Worm (Caenorhabditis elegans): Measurements from ENCODE around the gene lgmn-1.

lgmn-1 gene

ce11 chrV:12551638-12552478 lies 39.0 kb downstream of the lgmn-1 start (continued):
- TF ChIP-seq dpl-1 (GFP tag; optimal IDR thresholded peaks at IDR 0.05) (peak in 1 of 3 experiments; percentile 5), ceh-82 (tag; optimal IDR thresholded peaks at IDR 0.05) (no peak), unc-98 (GFP tag; IDR thresholded peaks at IDR 0.05) (no peak), unc-30 (tag; optimal IDR thresholded peaks at IDR 0.05) (no peak), nhr-20 (tag; optimal IDR thresholded peaks at IDR 0.05) (peak; percentile 41), C16A3.4 (tag; optimal IDR thresholded peaks at IDR 0.05) (peak; percentile 41), mab-9 (GFP tag; IDR thresholded peaks at IDR 0.05) (no peak), mep-1 (tag; optimal IDR thresholded peaks at IDR 0.05) (peak; percentile 14), snu-23 (GFP tag; optimal IDR thresholded peaks at IDR 0.05) (peak; percentile 20), nhr-19 (GFP tag; conservative IDR thresholded peaks at IDR 0.05) (peak; percentile 35), nhr-12 (tag; optimal IDR thresholded peaks at IDR 0.05) (no peak), hlh-4 (tag; optimal IDR thresholded peaks at IDR 0.05) (no peak), xbp-1 (tag; optimal IDR thresholded peaks at IDR 0.05) (no peak)

ce11 chrV:12552671-12553212 lies 39.9 kb downstream of the lgmn-1 start, which contains the start of gene F45D3.4:
F45D3.4 (minus strand) TSS chrV:12553191.
- no peak for TF ChIP-seq lin-13 (GFP tag; optimal IDR thresholded peaks at IDR 0.05)
- TF ChIP-seq ceh-90 (tag; optimal IDR thresholded peaks at IDR 0.05), result no peak
- no peak for TF ChIP-seq fos-1 (tag; optimal IDR thresholded peaks at IDR 0.05)
- TF ChIP-seq dsc-1 (tag; optimal IDR thresholded peaks at IDR 0.05), result no peak
- no peak for TF ChIP-seq snu-23 (GFP tag; optimal IDR thresholded peaks at IDR 0.05)
- no peak for TF ChIP-seq xbp-1 (tag; optimal IDR thresholded peaks at IDR 0.05)
- no peak for TF ChIP-seq nhr-19 (GFP tag; conservative IDR thresholded peaks at IDR 0.05)
- no peak for TF ChIP-seq mep-1 (tag; optimal IDR thresholded peaks at IDR 0.05)
- TF ChIP-seq alr-1 (tag; optimal IDR thresholded peaks at IDR 0.05; ENCODE audit: borderline replicate concordance), result no peak
- no peak for TF ChIP-seq nhr-90 (tag; optimal IDR thresholded peaks at IDR 0.05; ENCODE audit: poor library complexity)
- TF ChIP-seq lsy-2 (tag; optimal IDR thresholded peaks at IDR 0.05), result peak in 1 of 2 experiments; percentile 13
- no peak for TF ChIP-seq swsn-7 (tag; optimal IDR thresholded peaks at IDR 0.05)
- TF ChIP-seq nhr-237 (tag; optimal IDR thresholded peaks at IDR 0.05), result no peak
- no peak for TF ChIP-seq vab-15 (tag; optimal IDR thresholded peaks at IDR 0.05)
- no peak for TF ChIP-seq tbx-2 (tag; optimal IDR thresholded peaks at IDR 0.05)
- TF ChIP-seq unc-86 (tag; optimal IDR thresholded peaks at IDR 0.05), result no peak
- TF ChIP-seq ama-1 (optimal IDR thresholded peaks at IDR 0.05), result peak; percentile 15
- TF ChIP-seq ceh-8 (GFP tag; optimal IDR thresholded peaks at IDR 0.05), result no peak
- no peak for TF ChIP-seq fkh-8 (tag; optimal IDR thresholded peaks at IDR 0.05)
- peak in 1 of 2 experiments; percentile 3 for TF ChIP-seq lin-35 (GFP tag; optimal IDR thresholded peaks at IDR 0.05)
- no peak for TF ChIP-seq ceh-63 (GFP tag; optimal IDR thresholded peaks at IDR 0.05)

- TF ChIP-seq blmp-1 (tag; optimal IDR thresholded peaks at IDR 0.05) (peak; percentile 59), irx-1 (tag; optimal IDR thresholded peaks at IDR 0.05) (no peak), mab-9 (GFP tag; IDR thresholded peaks at IDR 0.05) (no peak), lin-14 (GFP tag; optimal IDR thresholded peaks at IDR 0.05) (peak; percentile 64), aha-1 (tag; optimal IDR thresholded peaks at IDR 0.05) (no peak), mdl-1 (tag; optimal IDR thresholded peaks at IDR 0.05) (peak in 1 of 2 experiments; percentile 63), C04F5.9 (tag; optimal IDR thresholded peaks at IDR 0.05) (no peak), unc-30 (tag; optimal IDR thresholded peaks at IDR 0.05) (no peak), unc-130 (tag; optimal IDR thresholded peaks at IDR 0.05) (peak; percentile 47), ztf-11 (tag; optimal IDR thresholded peaks at IDR 0.05) (no peak), efl-1 (optimal IDR thresholded peaks at IDR 0.05) (no peak), efl-1 (GFP tag; optimal IDR thresholded peaks at IDR 0.05 in 1 of 2) (peak in 1 of 2 experiments; percentile 1), egl-27 (tag; optimal IDR thresholded peaks at IDR 0.05) (no peak), C34B4.2 (tag; optimal IDR thresholded peaks at IDR 0.05) (no peak), nhr-71 (tag; optimal IDR thresholded peaks at IDR 0.05) (peak; percentile 64), snu-23 (GFP tag; optimal IDR thresholded peaks at IDR 0.05) (peak; percentile 40), pax-3 (tag; optimal IDR thresholded peaks at IDR 0.05) (peak; percentile 55), ceh-82 (tag; optimal IDR thresholded peaks at IDR 0.05) (no peak), swsn-7 (tag; optimal IDR thresholded peaks at IDR 0.05) (no peak), nhr-84 (tag; optimal IDR thresholded peaks at IDR 0.05) (no peak), fkh-8 (tag; optimal IDR thresholded peaks at IDR 0.05) (peak; percentile 14), nhr-19 (GFP tag; conservative IDR thresholded peaks at IDR 0.05) (peak; percentile 46), elt-3 (tag; optimal IDR thresholded peaks at IDR 0.05) (peak in 5 of 6 experiments; percentile 51 to 98 (median 60)), nhr-20 (tag; optimal IDR thresholded peaks at IDR 0.05) (peak; percentile 60), dsc-1 (tag; optimal IDR thresholded peaks at IDR 0.05) (peak; percentile 60)
These were observed 40.5 kb downstream of the lgmn-1 start for ce11 chrV:12553286-12553725.

All from whole organism, L1 larva.